Worm (Caenorhabditis elegans) whole organism, L4/young adult: Measurements from ENCODE around the gene C24D10.4.

ENCODE experiments used
- dao-5 ChIP-seq: sonication (generic microtip); optimal IDR thresholded peaks from 2 replicates; lab custom pipeline; 2016; ENCODE audit warnings: missing genotype, missing genetic modification characterization, moderate library complexity, missing compliant biosample characterization
- him-1 ChIP-seq: sonication (generic microtip); optimal IDR thresholded peaks from 2 replicates; lab custom pipeline; 2016; ENCODE audit warnings: missing genotype, missing genetic modification reagents, missing genetic modification characterization, missing compliant biosample characterization

DNA sequence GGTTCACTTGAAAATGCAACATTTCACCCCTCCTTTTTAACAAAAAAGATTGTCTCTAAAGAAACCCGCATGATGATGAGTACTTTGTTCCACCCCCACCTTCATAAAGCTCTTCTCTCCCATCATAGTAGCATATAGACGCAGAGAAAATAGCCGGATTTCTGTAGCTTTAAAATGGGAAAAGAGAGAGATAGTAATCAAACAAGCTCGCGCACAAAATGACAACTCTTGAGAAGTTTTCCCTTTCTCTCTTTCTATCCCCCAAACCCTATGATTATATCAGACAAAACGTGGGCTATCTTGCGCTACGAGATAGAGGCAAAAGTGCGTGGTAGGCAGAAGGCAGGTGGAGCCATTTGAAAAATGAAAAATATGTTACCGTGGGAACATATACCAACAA lies 42.3 kb downstream of the C24D10.4 start:
- no peak for TF ChIP-seq dao-5 (tag; lab: Kevin White, UChicago)
- TF ChIP-seq him-1 = no peak
